Fruit fly (Drosophila melanogaster) whole organism: ENCODE results near the gene Cisd2.

Experiments
- pan ChIP-seq: fragments of >200 bp; optimal IDR thresholded peaks from 2 replicates; lab custom pipeline; 2017
- psq ChIP-seq: fragments of >200 bp; optimal IDR thresholded peaks from 2 replicates; lab custom pipeline; 2017
- usp ChIP-seq: fragments of >200 bp; optimal IDR thresholded peaks from 2 replicates; lab custom pipeline; 2017; ENCODE audit warnings: missing biosample characterization, missing genetic modification characterization, mixed read lengths

- no peak for TF ChIP-seq usp (GFP tag; lab: Kevin White, UChicago)
- TF ChIP-seq pan (lab: Kevin White, UChicago): no peak
- no peak for TF ChIP-seq psq
These were observed 11.5 kb downstream of the Cisd2 start for dm6 chr3R:29211702-29212101.
